Worm (Caenorhabditis elegans) whole organism, late embryonic: ENCODE results near the gene C33G8.2.

Experiments
- K09A11.1 ChIP-seq: sonication (generic microtip); optimal IDR thresholded peaks from 2 replicates; lab custom pipeline; 2017; ENCODE audit warnings: antibody characterized with exemption, mild to moderate bottlenecking, missing genetic modification characterization, missing compliant biosample characterization; ENCODE audit not compliant: insufficient read depth
- ceh-14 ChIP-seq: sonication (generic microtip); optimal IDR thresholded peaks from 2 replicates; lab custom pipeline; 2016; ENCODE audit warnings: missing genotype, missing genetic modification characterization, missing compliant biosample characterization
- dmd-4 ChIP-seq: sonication (generic microtip); optimal IDR thresholded peaks from 2 replicates; lab custom pipeline; 2016; ENCODE audit warnings: borderline replicate concordance, missing genetic modification characterization, missing compliant biosample characterization
- elt-4 ChIP-seq: sonication (generic microtip); optimal IDR thresholded peaks from 2 replicates; lab custom pipeline; 2016; ENCODE audit warnings: missing genetic modification characterization, missing compliant biosample characterization
- ets-4 ChIP-seq: sonication (generic microtip); optimal IDR thresholded peaks from 2 replicates; lab custom pipeline; 2016; ENCODE audit warnings: missing genetic modification characterization, missing compliant biosample characterization
- fkh-10 ChIP-seq: fragments of 150-350 bp; optimal IDR thresholded peaks from 2 replicates; lab custom pipeline; 2014; ENCODE audit warnings: missing biosample characterization, missing genetic modification reagents, missing genetic modification characterization
- hlh-30 ChIP-seq: sonication (generic microtip); optimal IDR thresholded peaks from 2 replicates; lab custom pipeline; 2017; ENCODE audit warnings: antibody characterized with exemption, missing genetic modification characterization, missing compliant biosample characterization; ENCODE audit not compliant: insufficient read depth
- lin-11 ChIP-seq: fragments of 200-800 bp; sonication (Bioruptor generic); optimal IDR thresholded peaks from 2 replicates; lab custom pipeline; 2018; ENCODE audit warnings: mild to moderate bottlenecking, missing genetic modification characterization, missing compliant biosample characterization
- nhr-11 ChIP-seq: fragments of 150-350 bp; optimal IDR thresholded peaks from 2 replicates; lab custom pipeline; 2014; ENCODE audit warnings: missing biosample characterization, missing genetic modification characterization
- pat-9 ChIP-seq: fragments of 200-800 bp; sonication (Bioruptor generic); optimal IDR thresholded peaks from 2 replicates; lab custom pipeline; 2018; ENCODE audit warnings: mild to moderate bottlenecking, missing genetic modification characterization, moderate library complexity, missing compliant biosample characterization
- syd-9 ChIP-seq: sonication (generic microtip); optimal IDR thresholded peaks from 2 replicates; lab custom pipeline; 2016; ENCODE audit warnings: mild to moderate bottlenecking, missing genetic modification characterization, moderate library complexity, missing compliant biosample characterization
- unc-3 ChIP-seq, 2 experiments: fragments of 200-800 bp in 1 of 2; sonication (Bioruptor generic) in 1 of 2; sonication (generic microtip) in 1 of 2; conservative IDR thresholded peaks in 1 of 2; optimal IDR thresholded peaks in 1 of 2; 2 replicates each; pipeline versions ENCODE4 v1.3.6 to Lab custom; 2016 to 2022; ENCODE audit warnings: missing compliant biosample characterization in 2 of 2, missing genetic modification characterization in 2 of 2, missing genetic modification reagents in 1 of 2
- zip-5 ChIP-seq: sonication (generic microtip); optimal IDR thresholded peaks from 2 replicates; lab custom pipeline; 2016; ENCODE audit warnings: missing genetic modification characterization, missing compliant biosample characterization

ce11 chrV:7054598-7054997 lies 45.0 kb downstream of the C33G8.2 start, which contains the start of gene spig-8:
- TF ChIP-seq syd-9 (tag; lab: Kevin White, UChicago) (no peak), unc-3 (GFP tag; conservative IDR thresholded peaks at IDR 0.05; lab: Robert Waterston, UW) (no peak), unc-3 (tag; optimal IDR thresholded peaks at IDR 0.05; lab: Kevin White, UChicago) (no peak), elt-4 (tag; lab: Kevin White, UChicago) (no peak), nhr-11 (no peak), ceh-14 (tag; lab: Kevin White, UChicago) (no peak), K09A11.1 (tag; lab: Kevin White, UChicago) (no peak), fkh-10 (GFP tag; lab: Kevin White, UChicago) (no peak), lin-11 (no peak), ets-4 (tag; lab: Kevin White, UChicago) (no peak), dmd-4 (tag; lab: Kevin White, UChicago) (no peak), hlh-30 (no peak), zip-5 (no peak), pat-9 (tag; lab: Kevin White, UChicago) (no peak)
